Fruit fly (Drosophila melanogaster) whole organism, prepupa: Measurements from ENCODE around the gene trus.

Experiments used
- Blimp-1 ChIP-seq: fragments of 200-800 bp; sonication (Bioruptor generic); optimal IDR thresholded peaks from 3 replicates; lab custom pipeline; 2017; ENCODE audit warnings: missing biosample characterization, missing genetic modification characterization, mild to moderate bottlenecking, moderate library complexity, missing genetic modification reagents
- CG10631 ChIP-seq: fragments of 200-800 bp; sonication (Bioruptor generic); optimal IDR thresholded peaks from 2 replicates; lab custom pipeline; 2016; ENCODE audit warnings: missing biosample characterization, missing genetic modification characterization
- CG11294 ChIP-seq: fragments of 200-800 bp; sonication (Bioruptor generic); IDR thresholded peaks from 2 replicates; pipeline ENCODE4 v1.3.6; 2022; ENCODE audit warnings: missing biosample characterization, missing genetic modification characterization
- CG11762 ChIP-seq: fragments of 200-800 bp; sonication (Bioruptor generic); optimal IDR thresholded peaks from 3 replicates; lab custom pipeline; 2016; ENCODE audit warnings: missing biosample characterization, missing genetic modification characterization; ENCODE audit not compliant: insufficient read depth
- CG15336 ChIP-seq: fragments of 200-800 bp; sonication (Bioruptor generic); IDR thresholded peaks from 2 replicates; pipeline ENCODE4 v1.3.6; 2022; ENCODE audit warnings: missing biosample characterization, missing genetic modification characterization
- CG1621 ChIP-seq: fragments of 200-800 bp; sonication (Bioruptor generic); optimal IDR thresholded peaks from 3 replicates; lab custom pipeline; 2018; ENCODE audit warnings: missing biosample characterization, mild to moderate bottlenecking, missing genetic modification characterization
- CG3032 ChIP-seq: fragments of 200-800 bp; optimal IDR thresholded peaks from 2 replicates; lab custom pipeline; 2019; ENCODE audit warnings: missing biosample characterization, mild to moderate bottlenecking, missing genetic modification characterization, moderate library complexity
- CG31627 ChIP-seq: fragments of 200-800 bp; sonication (Bioruptor generic); optimal IDR thresholded peaks from 3 replicates; lab custom pipeline; 2016; ENCODE audit warnings: missing biosample characterization, missing genetic modification characterization
- CG3919 ChIP-seq: fragments of 200-800 bp; sonication (Bioruptor generic); optimal IDR thresholded peaks from 3 replicates; lab custom pipeline; 2016; ENCODE audit warnings: missing biosample characterization, missing genetic modification characterization
- CG6276 ChIP-seq: fragments of 200-800 bp; sonication (Bioruptor generic); optimal IDR thresholded peaks from 2 replicates; lab custom pipeline; 2017; ENCODE audit warnings: missing biosample characterization, mild to moderate bottlenecking, missing genetic modification characterization
- CG6792 ChIP-seq: fragments of 200-800 bp; sonication (Bioruptor generic); optimal IDR thresholded peaks from 3 replicates; lab custom pipeline; 2016; ENCODE audit warnings: missing biosample characterization, missing genetic modification characterization
- CG6854 ChIP-seq: fragments of 200-800 bp; sonication (Bioruptor generic); optimal IDR thresholded peaks from 2 replicates; lab custom pipeline; 2017; ENCODE audit warnings: missing biosample characterization, mild to moderate bottlenecking, missing genetic modification characterization
- CG8119 ChIP-seq: fragments of 200-800 bp; sonication (Bioruptor generic); IDR thresholded peaks from 3 replicates; pipeline ENCODE4 v1.3.6; 2022; ENCODE audit warnings: missing biosample characterization, missing genetic modification characterization
- CG8319 ChIP-seq: fragments of 200-800 bp; sonication (Bioruptor generic); optimal IDR thresholded peaks from 3 replicates; lab custom pipeline; 2016; ENCODE audit warnings: missing biosample characterization, missing genetic modification characterization
- CG8632 ChIP-seq: fragments of 200-800 bp; sonication (Bioruptor generic); optimal IDR thresholded peaks from 3 replicates; lab custom pipeline; 2016; ENCODE audit warnings: missing biosample characterization, missing genetic modification characterization
- Eip75B ChIP-seq: fragments of 200-800 bp; sonication (Bioruptor generic); optimal IDR thresholded peaks from 3 replicates; lab custom pipeline; 2016; ENCODE audit warnings: missing biosample characterization, missing genetic modification characterization
- Eip78C ChIP-seq: fragments of 200-800 bp; sonication (Bioruptor generic); peaks from one replicate; lab custom pipeline; 2016; ENCODE audit warnings: missing biosample characterization, missing genetic modification characterization
- Ets96B ChIP-seq: fragments of 200-800 bp; optimal IDR thresholded peaks from 2 replicates; lab custom pipeline; 2019; ENCODE audit warnings: missing biosample characterization, mild to moderate bottlenecking, missing genetic modification characterization, moderate library complexity
- Hr38 ChIP-seq: sonication (Bioruptor generic); optimal IDR thresholded peaks from 2 replicates; lab custom pipeline; 2016; ENCODE audit warnings: missing biosample characterization, missing genetic modification characterization
- Hr39 ChIP-seq: fragments of 200-800 bp; sonication (Bioruptor generic); optimal IDR thresholded peaks from 2 replicates; lab custom pipeline; 2016; ENCODE audit warnings: missing biosample characterization, missing genetic modification characterization
- Lpt ChIP-seq: fragments of 200-800 bp; sonication (Bioruptor generic); optimal IDR thresholded peaks from 3 replicates; lab custom pipeline; 2016; ENCODE audit warnings: missing biosample characterization, missing genetic modification characterization
- Smox ChIP-seq: fragments of 200-800 bp; sonication (Bioruptor generic); optimal IDR thresholded peaks from 3 replicates; lab custom pipeline; 2016; ENCODE audit warnings: missing biosample characterization, missing genetic modification characterization
- Sox14 ChIP-seq: fragments of 200-800 bp; sonication (Bioruptor generic); optimal IDR thresholded peaks from 3 replicates; lab custom pipeline; 2016; ENCODE audit warnings: missing biosample characterization, missing genetic modification characterization
- Sox15 ChIP-seq: fragments of 200-800 bp; sonication (Bioruptor generic); optimal IDR thresholded peaks from 3 replicates; lab custom pipeline; 2016; ENCODE audit warnings: missing biosample characterization, missing genetic modification characterization
- achi ChIP-seq: fragments of 200-800 bp; sonication (Bioruptor generic); optimal IDR thresholded peaks from 3 replicates; lab custom pipeline; 2016; ENCODE audit warnings: missing biosample characterization, missing genetic modification characterization
- cyc ChIP-seq: fragments of 200-800 bp; sonication (Bioruptor generic); optimal IDR thresholded peaks from 3 replicates; lab custom pipeline; 2016; ENCODE audit warnings: missing biosample characterization, missing genetic modification characterization
- dac ChIP-seq: fragments of 200-800 bp; sonication (Bioruptor generic); optimal IDR thresholded peaks from 2 replicates; lab custom pipeline; 2017; ENCODE audit warnings: missing biosample characterization, mild to moderate bottlenecking, missing genetic modification characterization
- dsx ChIP-seq: fragments of 200-800 bp; optimal IDR thresholded peaks from 3 replicates; lab custom pipeline; 2019; ENCODE audit warnings: missing biosample characterization, mild to moderate bottlenecking, missing genetic modification characterization, moderate library complexity; ENCODE audit not compliant: poor library complexity, severe bottlenecking
- esn ChIP-seq: fragments of 200-800 bp; sonication (Bioruptor generic); optimal IDR thresholded peaks from 2 replicates; lab custom pipeline; 2016; ENCODE audit warnings: missing biosample characterization, mild to moderate bottlenecking, missing genetic modification characterization, moderate library complexity
- fd59A ChIP-seq: fragments of 200-800 bp; sonication (Bioruptor generic); optimal IDR thresholded peaks from 2 replicates; lab custom pipeline; 2017; ENCODE audit warnings: missing biosample characterization, mild to moderate bottlenecking, missing genetic modification characterization, missing genetic modification reagents
- fd85E ChIP-seq: fragments of 200-800 bp; sonication (Bioruptor generic); optimal IDR thresholded peaks from 3 replicates; lab custom pipeline; 2016; ENCODE audit warnings: missing biosample characterization, missing genetic modification characterization
- fkh ChIP-seq: fragments of 200-800 bp; sonication (Bioruptor generic); optimal IDR thresholded peaks from 3 replicates; lab custom pipeline; 2017; ENCODE audit warnings: missing biosample characterization, mild to moderate bottlenecking, missing genetic modification characterization, moderate library complexity
- lz ChIP-seq: fragments of 200-800 bp; sonication (Bioruptor generic); optimal IDR thresholded peaks from 3 replicates; lab custom pipeline; 2016; ENCODE audit warnings: missing biosample characterization, missing genetic modification characterization
- salr ChIP-seq, 2 experiments: fragments of 200-800 bp; sonication (Bioruptor generic); optimal IDR thresholded peaks; 3 replicates each; lab custom pipeline; 2016 to 2018; ENCODE audit warnings: missing biosample characterization in 2 of 2, missing genetic modification characterization in 2 of 2, mild to moderate bottlenecking in 1 of 2
- spab ChIP-seq: fragments of 200-800 bp; sonication (Bioruptor generic); optimal IDR thresholded peaks from 2 replicates; lab custom pipeline; 2017; ENCODE audit warnings: missing biosample characterization, mild to moderate bottlenecking, missing genetic modification characterization, missing genetic modification reagents
- ss ChIP-seq, 2 experiments: fragments of 200-800 bp; sonication (Bioruptor generic); optimal IDR thresholded peaks; 2 replicates in 1 of 2; 3 replicates in 1 of 2; lab custom pipeline; 2017 to 2018; ENCODE audit warnings: mild to moderate bottlenecking in 2 of 2, missing biosample characterization in 2 of 2, missing genetic modification characterization in 2 of 2, moderate library complexity in 1 of 2
- svp ChIP-seq: fragments of 200-800 bp; sonication (Bioruptor generic); peaks from one replicate; lab custom pipeline; 2016; ENCODE audit warnings: missing biosample characterization, missing genetic modification characterization
- topi ChIP-seq: fragments of 200-800 bp; sonication (Bioruptor generic); optimal IDR thresholded peaks from 3 replicates; lab custom pipeline; 2016; ENCODE audit warnings: missing biosample characterization, missing genetic modification characterization
- vri ChIP-seq: fragments of 200-800 bp; sonication (Bioruptor generic); optimal IDR thresholded peaks from 3 replicates; lab custom pipeline; 2016; ENCODE audit warnings: missing biosample characterization, mild to moderate bottlenecking, missing genetic modification characterization

The trus gene

dm6 chr3R:12433764-12434163, 22.6 kb upstream of the trus start, which contains the start of the genes Aos1 and Srlp:
TSS of gene Aos1 (minus strand) at chr3R:12433822.
TSS of gene Srlp (plus strand) at chr3R:12434098.
- peak; percentile 14 for TF ChIP-seq topi (GFP tag; lab: Kevin White, UChicago)
- peak; percentile 52 for TF ChIP-seq Sox14 (GFP tag; lab: Kevin White, UChicago)
- peak; percentile 10 for TF ChIP-seq CG8319 (GFP tag; lab: Kevin White, UChicago)
- TF ChIP-seq dac (GFP tag; lab: Kevin White, UChicago) = no peak
- TF ChIP-seq esn (GFP tag; lab: Kevin White, UChicago) = peak; percentile 43
- peak; percentile 45 for TF ChIP-seq dsx (GFP tag; lab: Kevin White, UChicago)
- TF ChIP-seq CG1621 (tag; lab: Kevin White, UChicago) = no peak
- no peak for TF ChIP-seq fkh
- peak; percentile 70 for TF ChIP-seq CG3032 (tag; lab: Kevin White, UChicago)
- peak; percentile 35 for TF ChIP-seq Ets96B
- no peak for TF ChIP-seq Blimp-1 (GFP tag; lab: Kevin White, UChicago)
- peak; percentile 2 for TF ChIP-seq lz (GFP tag; lab: Kevin White, UChicago)
- TF ChIP-seq Eip78C (GFP tag; lab: Kevin White, UChicago) = peak; percentile 47
- TF ChIP-seq Lpt (GFP tag; lab: Kevin White, UChicago) = peak; percentile 14

DNA sequence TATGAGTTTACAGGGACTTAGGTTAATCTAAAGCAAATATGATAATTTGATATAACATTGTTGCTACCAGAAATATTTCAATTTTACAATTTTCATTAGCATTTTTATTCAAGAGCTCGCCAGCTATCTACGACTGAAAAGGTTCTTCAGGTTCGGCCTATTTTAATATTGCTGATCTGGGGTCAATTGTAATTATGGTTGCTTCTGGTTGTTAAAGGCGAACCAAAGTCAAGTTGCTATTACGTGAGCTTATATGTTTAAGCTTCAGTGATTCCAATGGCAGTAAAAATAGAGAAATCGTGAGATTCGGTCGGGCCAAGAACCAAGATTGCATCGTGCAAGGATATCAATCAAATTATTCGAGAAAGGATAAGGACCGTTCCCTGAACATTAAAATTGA, 20.4 kb upstream of the trus start, which contains the start of gene Desat2:
Desat2 (plus strand) TSS at position 301 of the 400 bp plus-strand sequence.
- TF ChIP-seq achi (no peak), CG8632 (GFP tag; lab: Kevin White, UChicago) (no peak), Hr38 (GFP tag; lab: Kevin White, UChicago) (no peak), CG3919 (no peak), fd85E (no peak)

dm6 chr3R:12439039-12439400, 17.4 kb upstream of the trus start, which contains the start of the genes CG17207 and CG46427:
TSS of gene CG17207 (minus strand) at chr3R:12439139.
TSS of gene CG46427 (minus strand) at chr3R:12439139.
- no peak for TF ChIP-seq CG3919
- no peak for TF ChIP-seq CG6276 (GFP tag; lab: Kevin White, UChicago)
- TF ChIP-seq CG6854 (GFP tag; lab: Kevin White, UChicago) = no peak
- TF ChIP-seq fd59A = no peak
- no peak for TF ChIP-seq Blimp-1 (GFP tag; lab: Kevin White, UChicago)
- TF ChIP-seq CG11762 (GFP tag; lab: Kevin White, UChicago) = no peak
- TF ChIP-seq salr (GFP tag; optimal IDR thresholded peaks at IDR 0.05; lab: Kevin White, UChicago) = no peak

DNA sequence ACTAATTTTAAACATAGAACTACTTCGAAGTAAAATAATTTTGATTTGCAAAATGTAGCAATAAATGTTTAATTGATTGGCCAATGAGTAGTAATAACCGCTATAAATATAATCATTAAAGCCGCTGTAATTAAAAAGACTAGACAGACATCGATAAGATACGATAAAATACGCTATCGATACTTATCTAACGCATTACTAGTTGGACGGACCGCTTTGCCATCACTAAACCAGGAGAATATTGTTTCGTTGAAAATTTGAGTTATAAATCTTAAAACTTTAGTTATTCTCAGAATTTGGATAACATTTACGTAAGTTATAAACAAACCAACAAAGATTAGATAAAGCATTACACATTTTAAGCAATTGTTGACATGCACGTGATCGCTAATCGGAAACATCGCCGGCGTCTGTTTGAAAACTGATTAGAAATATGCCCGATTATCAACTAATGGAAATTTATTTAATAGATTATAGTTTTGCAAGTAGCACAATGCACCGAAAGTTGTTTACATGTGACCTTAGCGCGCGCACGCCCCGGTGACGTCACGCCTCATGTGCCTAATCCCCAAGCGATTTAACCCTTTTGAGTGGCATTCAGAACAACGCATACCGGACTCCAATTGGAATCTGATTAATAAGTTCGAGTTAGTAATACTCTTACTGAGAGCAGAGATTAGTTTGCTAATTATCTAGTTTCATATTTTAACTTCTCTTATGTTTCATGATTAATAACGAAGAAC, 16.8 kb upstream of the trus start, which contains the start of gene Desat1:
Desat1 (plus strand) TSS at position 200 of the 743 bp plus-strand sequence.
- TF ChIP-seq Hr39 = no peak
- TF ChIP-seq ss (GFP tag; optimal IDR thresholded peaks at IDR 0.05; lab: Kevin White, UChicago) = no peak
- no peak for TF ChIP-seq Ets96B
- no peak for TF ChIP-seq Smox (GFP tag; lab: Kevin White, UChicago)
- peak; percentile 66 for TF ChIP-seq Eip78C (GFP tag; lab: Kevin White, UChicago)
- TF ChIP-seq esn (GFP tag; lab: Kevin White, UChicago) = peak; percentile 43
- no peak for TF ChIP-seq CG8632 (GFP tag; lab: Kevin White, UChicago)

DNA sequence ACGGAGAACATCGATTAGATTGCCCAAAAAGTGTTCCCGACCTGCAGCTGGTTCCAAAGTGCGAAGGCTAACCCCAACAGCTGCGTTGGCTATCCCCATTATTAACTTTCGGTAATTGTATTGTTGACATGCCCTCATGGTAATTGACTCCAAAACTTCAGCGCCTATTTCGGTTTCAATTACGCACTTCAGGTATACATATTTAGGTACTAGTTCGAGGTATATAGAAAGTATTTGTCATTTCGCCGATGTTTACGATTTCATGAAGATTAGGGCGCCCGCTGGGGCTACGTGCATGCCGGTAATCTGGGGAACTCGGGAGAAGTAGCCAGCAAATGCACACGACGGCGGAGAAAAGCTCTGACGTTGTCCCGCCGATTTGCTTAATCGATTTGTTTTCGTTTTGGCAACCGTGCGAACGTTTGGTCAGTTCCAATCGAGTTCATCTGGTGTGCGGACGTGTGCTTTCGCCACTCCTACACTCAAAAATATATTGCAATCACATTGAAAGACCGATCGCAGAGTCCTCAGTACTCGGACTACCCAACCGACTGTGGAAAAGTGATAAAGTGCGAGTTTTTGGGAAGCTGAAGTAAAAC, 15.3 kb upstream of the trus start:
- TF ChIP-seq ss (GFP tag; optimal IDR thresholded peaks at IDR 0.05; lab: Kevin White, UChicago) (no peak), Eip78C (GFP tag; lab: Kevin White, UChicago) (peak; percentile 27), CG15336 (GFP tag; lab: Robert Waterston, UW) (no peak), Sox15 (no peak), Hr39 (no peak), Sox14 (GFP tag; lab: Kevin White, UChicago) (no peak), vri (peak; percentile 70), CG6792 (GFP tag; lab: Kevin White, UChicago) (no peak), Smox (GFP tag; lab: Kevin White, UChicago) (no peak), svp (GFP tag; lab: Kevin White, UChicago) (peak; percentile 53), cyc (GFP tag; lab: Kevin White, UChicago) (no peak), salr (GFP tag; optimal IDR thresholded peaks at IDR 0.05; lab: Kevin White, UChicago) (no peak), fkh (no peak), CG6276 (GFP tag; lab: Kevin White, UChicago) (no peak), CG8319 (GFP tag; lab: Kevin White, UChicago) (no peak), topi (GFP tag; lab: Kevin White, UChicago) (no peak), fd59A (no peak), spab (GFP tag; lab: Kevin White, UChicago) (no peak), esn (GFP tag; lab: Kevin White, UChicago) (no peak), CG10631 (GFP tag; lab: Kevin White, UChicago) (no peak), Eip75B (GFP tag; lab: Kevin White, UChicago) (no peak), CG11294 (no peak), CG8119 (GFP tag; lab: Robert Waterston, UW) (0 out of 3 replicates have a peak, but pooled peaks have one; percentile 32), CG31627 (GFP tag; lab: Kevin White, UChicago) (no peak), Lpt (GFP tag; lab: Kevin White, UChicago) (no peak)
